Fruit fly (Drosophila melanogaster): ENCODE measurements around the gene CG31778.

CG31778 gene

DNA sequence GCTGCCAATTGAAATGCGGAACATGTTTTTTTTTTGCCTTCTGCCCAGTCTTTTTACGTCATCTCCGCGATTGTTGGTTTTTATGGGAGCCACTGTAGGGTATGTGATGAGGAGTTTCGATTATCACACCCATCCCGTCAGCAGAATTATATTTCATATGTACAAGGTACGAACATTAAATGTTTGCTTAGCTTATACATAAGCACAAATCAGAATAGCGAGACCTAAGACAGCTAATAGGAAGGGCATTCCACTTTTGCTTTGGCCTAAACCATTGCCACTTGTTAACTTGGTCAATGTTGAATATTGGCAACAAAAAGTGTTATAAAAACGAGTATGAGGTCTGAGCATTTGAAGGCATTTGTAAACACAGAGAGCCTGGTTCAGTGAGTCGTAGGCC, 2.0 kb downstream of the CG31778 start, which contains the start of gene CG2816:
TSS of gene CG2816 (plus strand) at position 400 of the 400 bp plus-strand sequence.
- no peak for TF ChIP-seq CTCF (optimal IDR thresholded peaks at IDR 0.05)
- TF ChIP-seq CG8478 (optimal IDR thresholded peaks at IDR 0.05): no peak

DNA sequence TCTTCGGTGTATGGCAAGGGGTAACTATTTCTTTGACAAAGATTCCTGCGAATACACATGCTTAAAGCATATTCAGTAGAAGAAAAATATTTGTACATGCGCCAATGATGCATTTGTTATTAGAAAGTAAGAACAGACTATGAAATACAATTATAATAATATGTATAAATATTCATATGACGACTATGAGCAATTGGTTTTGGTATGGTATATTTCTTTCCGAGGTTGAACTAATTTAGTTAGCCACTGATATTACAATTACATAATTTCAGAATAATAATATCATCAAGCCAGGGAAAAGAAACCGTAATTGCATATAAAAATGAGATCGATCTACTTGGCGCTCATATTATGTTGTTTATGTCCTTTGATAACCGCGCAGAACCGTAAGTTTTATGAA, 3.8 kb downstream of the CG31778 start, which contains the start of gene CG43145:
TSS of gene CG43145 (plus strand) at position 301 of the 400 bp plus-strand sequence.
- TF ChIP-seq CTCF (optimal IDR thresholded peaks at IDR 0.05) (no peak), CG8478 (optimal IDR thresholded peaks at IDR 0.05) (no peak)

DNA sequence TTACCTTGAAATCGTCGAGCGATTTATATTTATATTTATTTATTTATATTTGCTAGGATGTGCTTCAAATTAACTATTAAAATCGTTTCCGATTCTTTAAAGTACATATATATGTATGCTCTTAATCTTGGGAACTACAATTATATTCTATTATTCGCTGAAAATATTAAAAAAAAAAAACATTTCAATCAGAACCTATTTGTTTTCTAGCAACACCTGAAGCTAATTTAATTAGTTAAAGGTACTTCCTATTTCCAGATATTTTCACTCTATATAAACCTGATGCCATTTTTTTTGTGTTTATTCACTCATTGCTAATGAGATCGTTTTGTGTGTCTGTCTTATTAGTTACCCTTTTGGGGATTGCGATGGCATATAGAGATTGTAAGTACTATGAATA, 4.3 kb downstream of the CG31778 start, which contains the start of gene CG42467:
TSS of gene CG42467 (plus strand) at position 301 of the 400 bp plus-strand sequence.
- TF ChIP-seq CTCF (optimal IDR thresholded peaks at IDR 0.05) (no peak), CG8478 (optimal IDR thresholded peaks at IDR 0.05) (no peak)

DNA sequence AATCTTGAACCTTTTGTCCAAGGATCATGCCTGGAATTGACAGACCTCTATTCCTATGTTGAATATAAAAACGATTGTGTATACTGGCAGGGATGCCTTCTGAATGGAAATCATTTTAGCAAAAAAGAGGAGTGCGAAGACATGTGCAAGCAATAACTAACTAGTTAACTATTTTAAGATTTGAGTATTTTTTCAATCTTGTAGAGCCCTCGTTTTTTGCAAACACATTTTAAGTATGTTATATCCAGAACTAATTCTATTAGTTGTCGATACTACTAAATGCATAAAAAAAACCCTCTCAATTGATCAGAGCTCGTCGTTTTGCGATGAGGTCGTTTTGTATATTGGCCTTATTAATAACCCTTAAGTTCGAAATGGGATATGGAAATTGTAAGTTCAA, 4.9 kb downstream of the CG31778 start, which contains the start of gene Sfp24C1:
TSS of gene Sfp24C1 (plus strand) at position 301 of the 400 bp plus-strand sequence.
- TF ChIP-seq CG8478 (optimal IDR thresholded peaks at IDR 0.05) (no peak), CTCF (optimal IDR thresholded peaks at IDR 0.05) (no peak)

DNA sequence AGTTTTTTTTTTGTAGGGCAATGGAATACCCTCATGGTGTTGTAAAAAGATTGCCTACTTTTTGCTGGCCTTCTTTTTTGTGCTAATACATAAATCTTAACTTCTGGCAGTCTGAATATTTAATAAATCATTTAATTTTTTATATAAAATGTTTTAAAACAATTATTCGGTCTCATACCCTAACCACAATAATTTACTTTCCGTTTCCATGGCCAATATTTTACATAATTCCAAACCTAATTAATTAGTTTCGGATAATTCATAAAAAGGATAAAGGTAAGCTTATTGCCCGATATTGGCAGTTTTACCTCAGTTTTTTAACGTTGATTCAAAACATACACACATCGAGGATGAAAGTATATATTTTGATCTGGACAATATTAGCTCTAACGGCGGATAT, 5.4 kb downstream of the CG31778 start, which contains the start of gene CG42465:
TSS of gene CG42465 (plus strand) at position 301 of the 400 bp plus-strand sequence.
- TF ChIP-seq CG8478 (optimal IDR thresholded peaks at IDR 0.05): no peak

DNA sequence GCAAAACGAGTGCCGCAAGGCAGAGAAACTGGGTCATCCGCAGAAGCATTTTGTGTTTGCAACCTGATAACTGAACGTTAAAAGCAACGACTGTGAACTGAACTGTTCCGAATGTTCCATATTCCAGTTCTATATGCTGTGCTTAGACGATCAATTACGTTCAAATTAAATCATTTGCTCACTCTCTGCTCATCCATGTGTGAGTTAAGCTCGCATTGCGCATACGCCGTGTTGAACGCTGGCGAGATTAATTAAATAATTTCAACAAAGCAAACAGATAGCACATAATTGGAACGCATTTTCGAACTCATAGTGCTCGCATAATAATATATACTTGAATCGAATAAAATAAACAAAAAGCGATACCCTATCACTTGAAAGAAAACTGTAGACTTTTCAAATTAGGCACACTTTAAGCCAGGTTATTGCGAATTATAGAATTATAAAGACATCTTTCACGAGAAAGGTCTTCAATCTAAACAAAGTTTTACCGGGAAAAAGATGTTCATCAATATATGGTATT, 6.2 kb downstream of the CG31778 start, which contains the start of the genes CG10031 and CG42464:
TSS of gene CG10031 (minus strand) at position 101 of the 523 bp plus-strand sequence.
TSS of gene CG42464 (plus strand) at position 473 of the 523 bp plus-strand sequence.
- TF ChIP-seq CTCF (optimal IDR thresholded peaks at IDR 0.05) (no peak), CG8478 (optimal IDR thresholded peaks at IDR 0.05) (no peak)

DNA sequence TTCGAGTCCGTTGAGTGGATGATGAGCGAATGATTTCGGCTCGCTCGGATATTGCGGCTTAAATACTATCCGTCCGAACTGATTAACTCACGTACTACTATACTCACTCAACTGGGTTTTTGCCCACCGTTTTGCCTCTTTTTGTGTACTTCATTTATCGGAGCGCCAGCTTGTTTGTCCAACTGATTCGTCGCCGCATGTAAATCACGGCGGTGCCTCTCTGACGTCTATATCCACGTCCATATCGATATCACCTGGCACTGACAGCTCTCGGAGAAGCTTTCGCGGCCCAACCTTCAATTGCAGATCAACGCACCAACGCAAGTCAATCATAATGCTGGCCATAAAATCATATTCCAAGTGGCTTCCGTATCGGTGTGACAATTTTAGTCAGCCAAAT, 7.5 kb downstream of the CG31778 start, which contains the start of gene CG3604:
TSS of gene CG3604 (minus strand) at position 101 of the 400 bp plus-strand sequence.
- TF ChIP-seq CG8478 (optimal IDR thresholded peaks at IDR 0.05): no peak
- TF ChIP-seq CTCF (optimal IDR thresholded peaks at IDR 0.05): no peak

DNA sequence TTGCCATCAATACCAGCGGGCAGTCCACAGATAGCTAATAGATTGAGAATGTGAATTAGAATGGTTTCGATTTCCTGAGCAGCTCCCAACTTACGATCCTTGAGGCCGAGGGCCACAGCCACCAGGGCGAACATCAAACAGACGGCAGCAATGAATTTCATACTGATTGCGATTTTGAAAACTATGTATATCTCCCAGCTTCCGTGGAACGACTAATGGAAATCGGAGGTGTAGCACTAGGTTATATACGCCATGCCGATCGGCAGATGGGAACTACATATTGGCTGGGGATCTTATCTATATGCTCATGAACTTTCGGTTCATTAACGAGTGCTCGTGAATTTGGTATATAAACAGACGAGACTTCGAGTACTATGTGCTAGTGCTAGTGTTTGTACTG, 8.8 kb downstream of the CG31778 start, which contains the start of gene IM33:
TSS of gene IM33 (minus strand) at position 221 of the 400 bp plus-strand sequence.
- TF ChIP-seq CG8478 (optimal IDR thresholded peaks at IDR 0.05): no peak
- TF ChIP-seq CTCF (optimal IDR thresholded peaks at IDR 0.05): no peak

DNA sequence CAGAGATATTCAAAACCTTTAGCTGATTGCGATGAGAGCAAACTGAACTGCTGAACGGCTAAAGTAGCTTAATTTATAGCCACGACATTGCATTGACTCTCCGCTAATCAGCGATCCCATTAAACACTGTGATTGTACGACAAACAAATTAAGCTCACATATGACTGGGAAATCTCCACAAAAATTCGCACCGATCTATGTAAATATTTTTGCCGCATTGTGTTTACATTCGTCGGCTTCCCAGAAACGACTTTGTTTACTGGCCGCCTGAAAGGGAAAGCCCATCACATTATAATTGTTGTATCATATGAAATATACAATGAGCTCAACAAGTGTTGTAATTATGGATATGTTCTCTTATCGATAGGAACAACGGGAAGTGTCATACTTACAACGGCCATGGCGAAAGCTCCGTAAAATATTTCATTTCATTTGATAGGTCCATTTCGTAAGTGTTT, 9.9 kb downstream of the CG31778 start, which contains the start of gene CG16713:
TSS of gene CG16713 (minus strand) at position 51 of the 458 bp plus-strand sequence.
- TF ChIP-seq CG8478 (optimal IDR thresholded peaks at IDR 0.05): no peak
- no peak for TF ChIP-seq CTCF (optimal IDR thresholded peaks at IDR 0.05)

DNA sequence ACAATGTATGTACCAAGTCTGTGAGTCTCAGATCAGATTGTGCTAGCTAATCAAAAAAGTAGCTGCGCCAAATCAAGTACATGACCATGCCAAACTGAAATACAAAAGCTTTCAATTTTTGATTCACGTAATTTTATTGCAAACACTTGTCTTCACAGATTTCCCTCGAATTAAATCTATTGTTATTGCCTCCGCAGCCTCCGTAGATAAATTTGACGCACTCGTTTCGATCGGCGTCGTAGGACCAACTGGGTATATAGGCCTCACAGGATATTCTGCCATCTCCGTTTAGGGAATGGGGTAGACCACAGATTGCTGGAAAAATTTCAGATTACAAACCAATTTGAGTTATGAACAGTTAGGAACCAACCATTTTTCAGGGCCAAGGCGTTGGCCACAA, 10.4 kb downstream of the CG31778 start, which contains the start of gene CG43165:
TSS of gene CG43165 (minus strand) at position 101 of the 400 bp plus-strand sequence.
- TF ChIP-seq CG8478 (optimal IDR thresholded peaks at IDR 0.05) (no peak), CTCF (optimal IDR thresholded peaks at IDR 0.05) (no peak)

DNA sequence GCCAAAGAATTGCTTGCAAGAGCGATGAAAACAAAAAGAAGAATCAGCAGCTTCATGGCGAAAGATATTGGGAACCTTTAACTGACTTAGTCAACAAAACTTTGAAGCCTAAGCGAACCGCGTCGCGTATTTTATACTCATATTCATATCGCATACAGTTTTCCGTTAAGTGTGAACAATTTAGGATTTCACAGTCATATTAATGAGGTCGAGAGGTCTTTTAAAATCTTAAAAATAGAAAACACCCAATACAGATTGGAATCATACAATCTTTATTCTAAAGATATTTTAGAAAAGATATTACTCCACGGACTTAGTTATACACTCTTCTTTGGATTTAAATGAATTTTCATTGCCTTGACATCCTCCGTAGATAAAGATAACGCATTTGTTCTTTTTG, 11.5 kb downstream of the CG31778 start, which contains the start of gene Acp24A4:
TSS of gene Acp24A4 (minus strand) at position 101 of the 400 bp plus-strand sequence.
- TF ChIP-seq CG8478 (optimal IDR thresholded peaks at IDR 0.05) (no peak), CTCF (optimal IDR thresholded peaks at IDR 0.05) (no peak)

DNA sequence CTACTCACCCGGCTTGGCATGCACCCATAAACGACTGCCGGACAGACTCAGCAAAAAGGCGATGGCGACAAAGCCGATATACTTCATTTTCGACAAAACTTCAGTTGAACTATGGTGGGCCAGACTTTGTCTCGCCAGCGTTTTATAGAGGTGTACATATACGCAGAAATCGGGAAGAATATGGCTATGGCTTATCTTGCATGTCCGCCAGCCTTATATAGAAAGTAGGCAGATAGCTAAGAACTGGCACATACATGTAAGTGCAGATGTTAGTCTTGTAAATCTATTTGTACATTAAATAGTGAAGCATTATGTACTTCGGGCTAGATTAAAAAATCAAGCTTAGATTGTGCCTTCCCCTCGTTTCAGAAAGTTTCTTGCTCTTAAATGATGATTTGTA, 12.2 kb downstream of the CG31778 start, which contains the start of gene CG3513:
TSS of gene CG3513 (minus strand) at position 101 of the 400 bp plus-strand sequence.
- TF ChIP-seq CG8478 (optimal IDR thresholded peaks at IDR 0.05): no peak
- TF ChIP-seq CTCF (optimal IDR thresholded peaks at IDR 0.05): no peak

DNA sequence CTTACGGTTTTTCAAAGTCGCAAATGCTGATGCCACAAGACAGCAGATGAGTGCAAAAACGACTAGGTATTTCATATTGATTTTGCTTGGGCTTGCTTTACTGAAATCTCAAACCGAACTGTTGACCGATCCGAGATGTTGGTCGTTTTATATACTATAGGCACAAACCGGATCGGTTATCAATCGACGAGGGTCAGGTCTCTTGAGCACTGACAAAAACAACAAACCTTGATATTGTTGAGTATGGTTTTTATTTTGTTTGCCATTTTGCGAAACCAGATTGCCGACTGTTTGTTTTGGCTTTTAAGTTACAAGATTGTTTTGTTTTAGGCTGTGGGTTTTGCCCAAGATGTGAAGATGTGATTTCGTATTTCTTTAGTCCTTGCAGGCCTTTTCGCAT, 12.8 kb downstream of the CG31778 start, which contains the start of gene CG16704:
TSS of gene CG16704 (minus strand) at position 122 of the 400 bp plus-strand sequence.
- TF ChIP-seq CG8478 (optimal IDR thresholded peaks at IDR 0.05) (no peak), CTCF (optimal IDR thresholded peaks at IDR 0.05) (no peak)

DNA sequence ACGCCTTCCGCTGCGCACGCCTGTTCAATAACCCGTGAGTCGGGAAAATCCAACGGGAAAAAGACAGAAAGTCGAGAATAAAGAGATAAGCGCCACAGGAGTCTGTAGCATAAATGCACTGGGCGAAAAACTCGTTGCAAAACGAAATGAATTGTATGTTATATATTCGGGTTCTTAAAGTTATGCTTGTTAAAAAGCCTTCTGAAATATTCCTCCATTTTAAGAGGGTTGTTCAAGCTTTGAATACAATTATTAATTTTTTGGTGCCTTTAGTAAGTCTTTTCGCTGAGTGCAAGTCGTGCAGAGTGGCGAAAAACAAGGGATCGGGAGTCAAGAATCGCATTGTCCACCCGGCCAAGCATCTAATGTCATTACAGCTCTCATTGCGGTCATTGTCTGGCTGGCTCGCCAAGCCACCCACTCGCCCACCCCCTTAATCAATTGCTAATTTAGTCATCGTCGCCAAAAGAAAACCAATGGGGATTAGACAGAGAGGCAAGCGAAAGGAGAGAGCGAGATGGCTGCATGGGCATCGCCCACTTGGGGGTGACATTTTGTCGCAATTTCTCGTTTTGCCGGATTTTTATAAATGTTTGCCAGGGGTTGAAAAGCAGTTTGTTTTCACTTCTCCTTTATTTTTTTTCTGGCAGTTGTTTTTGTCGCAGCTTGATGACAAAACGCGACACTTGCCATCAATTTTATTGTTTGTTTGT, 20.0 kb downstream of the CG31778 start:
- TF ChIP-seq CG8478 (optimal IDR thresholded peaks at IDR 0.05) (no peak), CTCF (optimal IDR thresholded peaks at IDR 0.05) (no peak)

DNA sequence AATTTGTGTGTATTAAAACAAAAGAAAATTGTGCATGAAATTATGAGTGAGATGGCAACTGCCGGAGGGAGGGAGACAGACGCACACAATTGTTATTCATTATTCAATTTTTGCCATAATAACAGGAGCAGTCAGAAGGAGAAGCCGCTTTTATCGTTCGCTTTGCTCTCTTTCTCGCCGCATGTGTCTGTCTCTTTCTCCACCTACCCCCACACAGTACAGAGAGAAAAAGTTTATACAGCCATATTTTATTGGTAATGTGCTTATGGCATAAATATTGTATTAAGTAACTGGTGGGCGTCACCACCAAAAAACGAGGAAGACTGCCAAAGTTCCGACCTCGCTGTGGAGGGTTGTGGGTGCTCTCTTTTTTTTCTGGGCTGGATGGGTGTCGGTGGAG, 22.8 kb downstream of the CG31778 start:
- TF ChIP-seq CTCF (optimal IDR thresholded peaks at IDR 0.05) (no peak), CG8478 (optimal IDR thresholded peaks at IDR 0.05) (no peak)
